Worm (Caenorhabditis elegans) whole organism, midembryonic: ENCODE results near the gene srz-91.
"Not testable (repeated sequence)": the region's sequence is repeated elsewhere in the genome, so short reads cannot be mapped to it uniquely, and the experiment has no call there.

ENCODE experiments used
- T22C8.4 ChIP-seq: fragments of 200-800 bp; sonication (Bioruptor generic); IDR thresholded peaks from 2 replicates; pipeline ENCODE4 v1.3.6; 2022; ENCODE audit warnings: missing genetic modification characterization, missing compliant biosample characterization
- cog-1 ChIP-seq: sonication (generic microtip); optimal IDR thresholded peaks from 2 replicates; lab custom pipeline; 2016; ENCODE audit warnings: missing genetic modification characterization, missing compliant biosample characterization
- flt-1 ChIP-seq: fragments of 200-800 bp; sonication (Bioruptor generic); IDR thresholded peaks from 2 replicates; pipeline ENCODE4 v1.3.6; 2022; ENCODE audit warnings: missing genetic modification characterization, missing compliant biosample characterization
- klf-2 ChIP-seq: fragments of 200-800 bp; sonication (Bioruptor generic); conservative IDR thresholded peaks from 2 replicates; pipeline ENCODE4 v1.3.6; 2022; ENCODE audit warnings: missing genetic modification reagents, missing genetic modification characterization, missing compliant biosample characterization
- med-1 ChIP-seq: sonication (generic microtip); optimal IDR thresholded peaks from 2 replicates; lab custom pipeline; 2017; ENCODE audit warnings: missing genetic modification characterization, mild to moderate bottlenecking, missing compliant biosample characterization, antibody characterized with exemption, missing genetic modification reagents; ENCODE audit not compliant: insufficient read depth
- ref-1 ChIP-seq: fragments of 200-800 bp; sonication (Bioruptor generic); conservative IDR thresholded peaks from 2 replicates; pipeline ENCODE4 v1.3.6; 2022; ENCODE audit warnings: missing genetic modification reagents, missing genetic modification characterization, missing compliant biosample characterization
- tab-1 ChIP-seq: fragments of 200-800 bp; sonication (Bioruptor generic); IDR thresholded peaks from 2 replicates; pipeline ENCODE4 v1.3.6; 2022; ENCODE audit warnings: missing genetic modification characterization, missing compliant biosample characterization
- ztf-23 ChIP-seq: fragments of 200-800 bp; sonication (Bioruptor generic); IDR thresholded peaks from 2 replicates; pipeline ENCODE4 v1.3.6; 2022; ENCODE audit warnings: missing genetic modification reagents, missing genetic modification characterization, missing compliant biosample characterization
- ztf-29 ChIP-seq: fragments of 200-800 bp; sonication (Bioruptor generic); IDR thresholded peaks from 2 replicates; pipeline ENCODE4 v1.3.6; 2022; ENCODE audit warnings: missing genetic modification reagents, missing genetic modification characterization, missing compliant biosample characterization

The srz-91 gene

DNA sequence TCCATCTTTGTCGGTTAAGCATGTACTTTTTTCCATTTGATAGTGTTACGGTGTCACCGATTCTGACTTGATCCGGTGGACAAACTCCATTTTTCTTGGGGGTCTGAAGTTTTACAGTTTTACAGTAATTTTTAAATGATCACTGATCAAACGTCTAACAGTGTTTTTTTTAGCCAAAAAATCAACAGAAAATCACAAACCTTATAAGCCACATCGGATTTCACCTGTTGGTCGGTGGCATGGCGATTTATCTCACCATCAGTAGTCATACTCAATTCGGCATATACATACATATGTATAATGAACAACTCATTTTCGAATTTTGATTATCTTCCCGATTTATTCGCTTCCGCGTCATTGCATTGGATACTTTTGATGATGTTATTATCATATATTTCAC, at the start of gene srz-91:
Gene srz-91, plus strand, starts transcription at position 301 of the 400 bp plus-strand sequence.
- no peak for TF ChIP-seq cog-1
- TF ChIP-seq ztf-23 (GFP tag; lab: Robert Waterston, UW) = no peak
- no peak for TF ChIP-seq med-1
- no peak for TF ChIP-seq klf-2 (GFP tag; lab: Robert Waterston, UW)
- no peak for TF ChIP-seq flt-1 (GFP tag; lab: Robert Waterston, UW)
- TF ChIP-seq T22C8.4 (GFP tag; lab: Robert Waterston, UW) = no peak
- no peak for TF ChIP-seq ref-1 (GFP tag; lab: Robert Waterston, UW)
- TF ChIP-seq tab-1 (GFP tag; lab: Robert Waterston, UW) = no peak
- no peak for TF ChIP-seq ztf-29 (GFP tag; lab: Robert Waterston, UW)

DNA sequence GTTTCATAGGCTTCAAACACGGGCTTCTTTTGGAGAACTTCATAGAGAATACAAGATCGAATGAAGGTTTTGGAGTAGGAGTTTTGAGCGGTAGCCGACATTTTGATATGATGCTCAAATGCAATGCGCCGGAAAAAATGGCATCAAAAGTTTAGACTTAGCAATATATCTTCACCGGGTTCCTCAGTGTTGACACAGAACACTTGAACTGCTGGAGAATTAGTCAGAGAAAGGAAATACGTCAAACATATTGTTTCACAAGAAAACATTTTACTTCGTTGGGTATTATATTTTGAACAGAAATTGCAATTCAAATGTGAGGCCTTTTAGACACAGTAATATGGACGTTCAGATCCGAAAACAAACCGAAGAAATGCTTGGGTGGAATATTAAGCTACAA, 49.5 kb upstream of the srz-91 start, which contains the start of gene fbxa-174:
Gene fbxa-174, minus strand, starts transcription at position 101 of the 400 bp plus-strand sequence.
- TF ChIP-seq med-1 (no peak), tab-1 (GFP tag; lab: Robert Waterston, UW) (no peak), ref-1 (GFP tag; lab: Robert Waterston, UW) (no peak), ztf-29 (GFP tag; lab: Robert Waterston, UW) (no peak), flt-1 (GFP tag; lab: Robert Waterston, UW) (no peak), cog-1 (no peak), klf-2 (GFP tag; lab: Robert Waterston, UW) (no peak), ztf-23 (GFP tag; lab: Robert Waterston, UW) (no peak), T22C8.4 (GFP tag; lab: Robert Waterston, UW) (no peak)

DNA sequence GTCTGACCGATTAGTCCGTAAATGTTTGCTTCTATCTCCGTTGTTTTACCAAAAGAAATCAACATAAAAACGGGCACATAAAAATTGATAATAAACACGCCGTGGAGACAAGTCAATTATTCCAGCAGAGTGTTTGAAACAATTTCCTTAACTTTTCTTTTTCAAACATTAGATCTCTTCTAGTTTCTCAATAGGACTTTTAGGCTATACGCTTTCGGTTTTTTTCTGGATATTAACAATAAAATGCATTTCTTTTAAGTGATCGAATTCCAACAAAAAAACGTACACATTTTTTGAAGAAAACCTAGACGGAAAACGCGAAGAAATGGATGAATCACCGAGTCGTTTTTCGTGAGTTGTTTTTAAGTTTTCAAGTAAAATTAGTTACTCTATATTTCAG, 49.0 kb upstream of the srz-91 start, which contains the start of gene fbxa-172:
Gene fbxa-172, plus strand, starts transcription at position 301 of the 400 bp plus-strand sequence.
- TF ChIP-seq ztf-23 (GFP tag; lab: Robert Waterston, UW) = no peak
- TF ChIP-seq cog-1 = no peak
- TF ChIP-seq tab-1 (GFP tag; lab: Robert Waterston, UW) = no peak
- no peak for TF ChIP-seq klf-2 (GFP tag; lab: Robert Waterston, UW)
- TF ChIP-seq flt-1 (GFP tag; lab: Robert Waterston, UW) = no peak
- TF ChIP-seq T22C8.4 (GFP tag; lab: Robert Waterston, UW) = no peak
- no peak for TF ChIP-seq ref-1 (GFP tag; lab: Robert Waterston, UW)
- TF ChIP-seq ztf-29 (GFP tag; lab: Robert Waterston, UW) = no peak
- no peak for TF ChIP-seq med-1

DNA sequence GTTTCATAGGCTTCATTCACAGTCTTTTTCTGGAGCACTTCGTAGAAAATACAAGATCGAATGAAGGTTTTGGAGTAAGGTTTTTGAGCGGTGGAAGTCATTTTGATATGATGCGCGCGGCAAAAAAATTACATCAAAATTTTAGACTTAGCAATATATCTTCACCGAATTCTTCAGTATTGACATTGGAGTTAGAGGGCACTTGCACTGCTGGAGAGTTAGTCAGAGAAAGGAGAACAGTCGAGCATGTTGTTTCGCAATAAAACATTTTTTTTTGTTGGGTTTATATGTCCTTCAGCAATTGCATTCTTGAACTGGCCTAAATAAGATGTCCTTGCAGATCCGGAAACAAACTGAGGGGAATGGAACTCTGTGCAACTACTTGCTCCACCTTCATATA, 42.0 kb upstream of the srz-91 start, which contains the start of gene fbxa-171:
Gene fbxa-171, minus strand, starts transcription at position 101 of the 400 bp plus-strand sequence.
- TF ChIP-seq tab-1 (GFP tag; lab: Robert Waterston, UW) = no peak
- TF ChIP-seq klf-2 (GFP tag; lab: Robert Waterston, UW) = no peak
- TF ChIP-seq T22C8.4 (GFP tag; lab: Robert Waterston, UW) = no peak
- no peak for TF ChIP-seq flt-1 (GFP tag; lab: Robert Waterston, UW)
- TF ChIP-seq med-1 = no peak
- no peak for TF ChIP-seq cog-1

DNA sequence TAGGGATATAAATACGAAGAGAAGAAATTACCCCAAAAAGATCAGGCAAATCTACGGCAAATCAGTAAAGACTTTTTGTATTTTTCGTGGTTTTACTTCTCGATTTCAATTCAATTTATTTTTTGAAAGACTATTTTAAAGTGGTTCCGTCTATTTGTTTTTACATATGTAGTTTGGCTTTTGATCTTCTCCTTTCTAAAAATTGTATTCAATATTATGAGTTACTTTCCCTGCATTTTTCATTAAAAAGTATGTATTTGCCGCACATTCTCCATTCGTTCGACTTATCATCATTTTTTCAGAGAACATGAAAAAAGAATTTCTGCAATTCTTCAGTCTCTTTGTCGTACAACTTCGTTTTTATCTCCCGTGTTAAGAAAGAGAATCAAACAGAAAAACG, 41.0 kb upstream of the srz-91 start, which contains the start of gene C38D9.2:
Gene C38D9.2, plus strand, starts transcription at position 301 of the 400 bp plus-strand sequence.
- TF ChIP-seq ztf-23 (GFP tag; lab: Robert Waterston, UW) (no peak), cog-1 (no peak), T22C8.4 (GFP tag; lab: Robert Waterston, UW) (no peak), ref-1 (GFP tag; lab: Robert Waterston, UW) (no peak), tab-1 (GFP tag; lab: Robert Waterston, UW) (no peak), med-1 (no peak), klf-2 (GFP tag; lab: Robert Waterston, UW) (no peak), ztf-29 (GFP tag; lab: Robert Waterston, UW) (no peak), flt-1 (GFP tag; lab: Robert Waterston, UW) (no peak)

DNA sequence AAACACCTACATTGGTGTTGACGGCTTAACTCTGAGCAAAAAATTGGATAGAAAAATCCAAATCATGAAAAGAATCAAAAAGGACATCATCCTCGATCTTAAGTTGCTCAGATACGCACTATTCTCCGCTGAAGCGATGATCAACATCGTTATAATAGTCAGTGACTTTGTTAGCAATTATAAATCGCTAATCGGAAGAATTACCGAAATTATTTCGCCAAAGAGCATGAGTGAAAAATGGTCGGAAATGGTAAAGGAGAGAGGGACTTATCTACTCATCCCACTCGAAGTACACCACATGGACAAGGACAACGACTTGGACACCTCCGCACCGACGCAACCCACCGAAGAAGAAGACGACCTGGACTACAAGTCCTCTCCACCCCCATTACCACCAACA, 27.9 kb upstream of the srz-91 start:
- TF ChIP-seq klf-2 (GFP tag; lab: Robert Waterston, UW) (no peak), med-1 (no peak), tab-1 (GFP tag; lab: Robert Waterston, UW) (no peak), ztf-29 (GFP tag; lab: Robert Waterston, UW) (no peak)

DNA sequence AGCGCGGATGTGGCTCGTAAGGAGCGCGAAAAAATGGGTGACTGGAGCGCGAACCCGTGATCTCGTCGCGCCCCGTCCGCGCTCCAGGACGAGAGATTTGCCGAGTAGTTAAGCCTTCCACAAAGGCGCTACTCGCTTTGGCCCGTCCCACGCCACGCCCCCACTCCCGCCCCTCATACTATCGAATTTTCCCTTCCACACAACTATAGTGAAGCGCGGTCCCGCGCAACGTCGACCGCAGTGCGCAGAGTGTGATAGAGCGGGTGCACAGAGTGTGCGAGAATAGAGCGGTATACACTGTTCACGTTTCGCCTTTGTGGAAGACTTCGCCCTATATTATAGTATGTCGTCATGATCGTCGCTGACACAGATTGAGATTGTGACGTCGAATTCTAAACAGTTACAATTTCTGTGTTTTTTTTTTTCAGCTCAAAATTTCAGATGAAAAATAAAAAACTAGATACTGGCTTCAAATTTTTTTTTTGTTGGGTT, 23.5 kb upstream of the srz-91 start, which contains the start of gene fbxa-133:
Gene fbxa-133, plus strand, starts transcription at position 442 of the 492 bp plus-strand sequence.
- TF ChIP-seq med-1; ref-1 (GFP tag; lab: Robert Waterston, UW); tab-1 (GFP tag; lab: Robert Waterston, UW): not testable (repeated sequence)

DNA sequence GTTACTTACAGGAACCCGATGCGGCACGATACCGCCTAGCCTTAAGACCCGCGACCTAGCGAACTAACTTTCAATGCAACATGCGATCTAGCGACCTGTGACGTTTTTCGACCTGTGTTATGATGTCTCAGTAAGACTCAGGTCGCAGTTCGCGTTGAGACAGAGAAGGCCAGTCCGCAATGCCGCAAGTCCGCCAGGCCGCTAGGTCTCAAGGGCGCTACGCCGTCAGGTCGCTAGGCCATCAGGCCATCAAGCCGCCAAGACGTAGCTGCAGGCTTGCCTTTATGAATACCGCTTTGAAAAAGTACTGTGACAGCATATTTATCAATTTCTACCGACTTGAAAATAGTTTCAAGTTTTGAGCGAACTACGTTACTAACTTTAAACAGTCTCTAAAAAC, 12.2 kb upstream of the srz-91 start:
- TF ChIP-seq cog-1 (no peak), ztf-29 (GFP tag; lab: Robert Waterston, UW) (no peak), ztf-23 (GFP tag; lab: Robert Waterston, UW) (no peak), med-1 (no peak), tab-1 (GFP tag; lab: Robert Waterston, UW) (no peak), klf-2 (GFP tag; lab: Robert Waterston, UW) (no peak), T22C8.4 (GFP tag; lab: Robert Waterston, UW) (no peak), flt-1 (GFP tag; lab: Robert Waterston, UW) (no peak), ref-1 (GFP tag; lab: Robert Waterston, UW) (no peak)

DNA sequence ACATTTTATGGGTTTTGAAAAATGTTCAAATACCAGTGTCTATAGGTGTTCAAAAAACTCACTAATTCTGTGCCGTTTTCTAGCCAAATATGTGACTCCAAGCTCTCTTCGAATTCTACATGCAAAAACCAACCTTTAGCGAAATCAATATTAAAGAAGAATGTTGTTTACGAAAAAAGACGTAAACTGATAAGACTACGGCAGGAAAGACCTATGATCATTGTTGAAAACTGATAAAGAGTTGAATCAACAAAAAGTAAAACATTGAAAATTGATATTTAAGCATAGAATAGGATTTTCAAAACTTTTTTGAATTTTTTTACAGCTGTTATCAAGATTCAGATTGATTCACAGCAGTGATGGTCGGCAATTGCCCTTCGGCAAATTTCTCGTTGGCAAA, 9.1 kb upstream of the srz-91 start, which contains the start of gene Y6G8.2:
Gene Y6G8.2, minus strand, starts transcription at position 147 of the 400 bp plus-strand sequence.
- TF ChIP-seq ztf-23 (GFP tag; lab: Robert Waterston, UW) = no peak

DNA sequence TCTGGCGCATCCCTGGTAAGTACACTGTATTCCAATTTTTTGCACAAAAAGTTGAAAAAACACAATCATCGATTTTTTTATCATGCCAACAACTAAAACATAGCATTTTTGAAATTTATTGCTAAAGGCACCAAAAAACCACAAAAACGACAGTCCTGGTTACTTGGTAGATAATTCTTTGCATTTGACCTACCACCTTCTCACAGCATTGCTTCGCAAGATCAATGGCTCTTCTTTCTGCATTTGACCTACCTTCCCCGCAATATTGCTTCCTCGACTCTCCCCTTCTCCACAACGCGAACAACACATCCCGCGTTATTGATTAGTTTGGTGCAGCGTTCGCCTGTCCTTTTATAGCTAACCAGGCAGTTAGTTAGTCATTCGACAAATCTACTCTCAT, 6.4 kb upstream of the srz-91 start, which contains the start of gene ztf-25:
Gene ztf-25, plus strand, starts transcription at position 301 of the 400 bp plus-strand sequence.
- TF ChIP-seq T22C8.4 (GFP tag; lab: Robert Waterston, UW) (no peak), med-1 (no peak), ref-1 (GFP tag; lab: Robert Waterston, UW) (no peak), ztf-29 (GFP tag; lab: Robert Waterston, UW) (no peak), flt-1 (GFP tag; lab: Robert Waterston, UW) (no peak), cog-1 (no peak), tab-1 (GFP tag; lab: Robert Waterston, UW) (no peak), ztf-23 (GFP tag; lab: Robert Waterston, UW) (no peak), klf-2 (GFP tag; lab: Robert Waterston, UW) (no peak)
